Fruit fly (Drosophila melanogaster): Measurements from ENCODE around the gene Act88F.
A peak's percentile ranks its signal among the peaks of the same experiment; 100 is the strongest.

The Act88F gene

dm6 chr3R:15472753-15473212 is 33.0 kb downstream of the Act88F start (continued):
- TF ChIP-seq mld (GFP tag; IDR thresholded peaks at IDR 0.05; ENCODE audit: partially characterized antibody) (no peak), Kr (GFP tag; optimal IDR thresholded peaks at IDR 0.05) (no peak), row (GFP tag; IDR thresholded peaks at IDR 0.05) (peak; percentile 62; the same call in 2 of the 3 replicates), ase (GFP tag; IDR thresholded peaks at IDR 0.05) (no peak), zfh1 (GFP tag; IDR thresholded peaks at IDR 0.05) (no peak; the same call in 2 of the 3 replicates), CG6683 (GFP tag; optimal IDR thresholded peaks at IDR 0.05) (no peak), CG1792 (GFP tag; optimal IDR thresholded peaks at IDR 0.05) (no peak), kah (GFP tag; optimal IDR thresholded peaks at IDR 0.05) (no peak), Fer1 (GFP tag; optimal IDR thresholded peaks at IDR 0.05) (peak; percentile 17), Oli (tag; optimal IDR thresholded peaks at IDR 0.05) (peak; percentile 50), CG4854 (GFP tag; optimal IDR thresholded peaks at IDR 0.05) (peak; percentile 20), Hmr (GFP tag; optimal IDR thresholded peaks at IDR 0.05) (peak; percentile 30), nom (GFP tag; optimal IDR thresholded peaks at IDR 0.05) (no peak), Awh (GFP tag; IDR thresholded peaks at IDR 0.05) (no peak), CG18599 (GFP tag; optimal IDR thresholded peaks at IDR 0.05) (peak; percentile 44), ara (GFP tag; IDR thresholded peaks at IDR 0.05) (no peak), CG16813 (GFP tag; IDR thresholded peaks at IDR 0.05; ENCODE audit: partially characterized antibody) (no peak), CG8089 (GFP tag; optimal IDR thresholded peaks at IDR 0.05) (no peak), CTCF (GFP tag; optimal IDR thresholded peaks at IDR 0.05) (no peak), Bgb (GFP tag; IDR thresholded peaks at IDR 0.05; ENCODE audit: partially characterized antibody) (no peak), CG15011 (GFP tag; optimal IDR thresholded peaks at IDR 0.05) (peak; percentile 16), cwo (GFP tag; optimal IDR thresholded peaks at IDR 0.05) (peak; percentile 9), CG2202 (tag; optimal IDR thresholded peaks at IDR 0.05) (no peak), sob (GFP tag; IDR thresholded peaks at IDR 0.05) (peak; percentile 47; the same call in 1 of the 2 replicates), sc (optimal IDR thresholded peaks at IDR 0.05) (no peak), sc (GFP tag; optimal IDR thresholded peaks at IDR 0.05) (no peak), CG6272 (GFP tag; IDR thresholded peaks at IDR 0.05) (no peak), Ets97D (GFP tag; optimal IDR thresholded peaks at IDR 0.05) (no peak), chm (GFP tag; IDR thresholded peaks at IDR 0.05) (no peak), CG2712 (tag; optimal IDR thresholded peaks at IDR 0.05) (peak; percentile 59), oc (tag; optimal IDR thresholded peaks at IDR 0.05) (no peak), CG17359 (tag; optimal IDR thresholded peaks at IDR 0.05) (peak; percentile 27), Antp (GFP tag; optimal IDR thresholded peaks at IDR 0.05) (peak; percentile 25), CG3995 (GFP tag; optimal IDR thresholded peaks at IDR 0.05) (peak; percentile 16), PHDP (tag; optimal IDR thresholded peaks at IDR 0.05) (peak; percentile 46), CG15601 (tag; optimal IDR thresholded peaks at IDR 0.05) (no peak), Chrac-16 (GFP tag; optimal IDR thresholded peaks at IDR 0.05) (peak; percentile 27), knrl (GFP tag; IDR thresholded peaks at IDR 0.05; ENCODE audit: partially characterized antibody) (no peak), CG18619 (GFP tag; optimal IDR thresholded peaks at IDR 0.05) (peak; percentile 37), pb (GFP tag; optimal IDR thresholded peaks at IDR 0.05) (no peak), Dad (GFP tag; optimal IDR thresholded peaks at IDR 0.05) (peak; percentile 37), CG9215 (GFP tag; IDR thresholded peaks at IDR 0.05) (peak; percentile 47), CG10565 (GFP tag; optimal IDR thresholded peaks at IDR 0.05) (no peak), prd (optimal IDR thresholded peaks at IDR 0.05) (no peak), prd (GFP tag; IDR thresholded peaks at IDR 0.05) (peak; percentile 47; the same call in 2 of the 3 replicates), insv (GFP tag; optimal IDR thresholded peaks at IDR 0.05) (no peak), CG30020 (tag; optimal IDR thresholded peaks at IDR 0.05) (no peak), disco-r (GFP tag; optimal IDR thresholded peaks at IDR 0.05) (peak; percentile 8), tio (GFP tag; optimal IDR thresholded peaks at IDR 0.05) (peak; percentile 35), CG12219 (GFP tag; optimal IDR thresholded peaks at IDR 0.05) (peak; percentile 21), CG17912 (GFP tag; optimal IDR thresholded peaks at IDR 0.05) (no peak)

Measured in whole organism, embryonic.